Worm (Caenorhabditis elegans): Measurements from ENCODE around the gene F59F5.7.

DNA sequence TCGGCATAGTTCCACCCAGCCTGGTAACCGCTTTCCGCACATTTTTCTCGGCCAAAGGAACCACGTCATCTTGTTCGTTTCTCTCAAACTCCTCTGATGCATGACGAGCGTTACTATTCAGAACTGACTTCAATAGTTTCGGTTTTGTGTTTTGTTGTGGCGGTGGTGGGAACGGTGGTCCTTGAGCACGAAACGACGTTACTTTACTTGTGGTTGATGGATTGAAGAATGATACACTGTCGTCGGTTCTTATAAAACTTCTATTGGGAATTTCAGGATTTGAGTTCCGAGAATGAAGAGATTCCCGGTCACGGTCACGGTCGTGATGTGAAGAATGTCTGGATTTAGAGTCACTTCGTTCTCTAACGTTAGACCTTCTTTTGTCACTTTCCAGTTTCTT, 50.6 kb downstream of the F59F5.7 start:
- TF ChIP-seq flt-1 (GFP tag; IDR thresholded peaks at IDR 0.05) (no peak), ref-1 (GFP tag; conservative IDR thresholded peaks at IDR 0.05) (no peak), cog-1 (tag; optimal IDR thresholded peaks at IDR 0.05) (no peak), med-1 (GFP tag; optimal IDR thresholded peaks at IDR 0.05; ENCODE audit: insufficient read depth) (no peak), tab-1 (GFP tag; IDR thresholded peaks at IDR 0.05) (no peak), ztf-29 (GFP tag; IDR thresholded peaks at IDR 0.05) (no peak)
